Worm (Caenorhabditis elegans): ENCODE results near the gene K08D10.14.
"Not testable (repeated sequence)": the region's sequence is repeated elsewhere in the genome, so short reads cannot be mapped to it uniquely, and the experiment has no call there.

Gene K08D10.14

DNA sequence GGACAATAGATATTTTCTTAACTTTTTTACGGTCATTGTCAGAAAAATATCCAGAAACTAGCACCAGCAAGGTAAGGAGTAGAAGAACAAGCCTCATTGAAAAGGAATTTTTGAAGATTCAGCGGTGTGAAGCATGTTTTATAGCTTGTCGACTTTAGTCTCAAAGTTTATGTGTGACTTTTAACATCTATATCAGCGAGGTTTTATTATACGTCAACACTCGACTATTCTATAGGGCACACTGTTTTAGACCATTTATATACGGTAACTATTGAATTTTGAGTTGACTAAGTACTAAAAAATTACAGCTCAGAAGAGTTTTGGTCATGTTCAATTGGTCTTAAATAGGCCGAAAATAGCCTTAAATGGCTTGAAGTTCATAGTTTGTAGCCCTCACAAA is 13.4 kb upstream of the K08D10.14 start, which contains the start of gene F49F1.11:
Gene F49F1.11, minus strand, starts transcription at position 101 of the 400 bp plus-strand sequence.
- TF ChIP-seq ahr-1 (tag; optimal IDR thresholded peaks at IDR 0.05) (no peak), hlh-30 (tag; optimal IDR thresholded peaks at IDR 0.05; ENCODE audit: insufficient read depth) (no peak), nhr-232 (tag; optimal IDR thresholded peaks at IDR 0.05) (no peak), unc-55 (GFP tag; optimal IDR thresholded peaks at IDR 0.05) (no peak), zip-5 (tag; optimal IDR thresholded peaks at IDR 0.05) (no peak), ceh-48 (tag; optimal IDR thresholded peaks at IDR 0.05) (no peak), elt-2 (tag; optimal IDR thresholded peaks at IDR 0.05) (no peak), rnt-1 (tag; optimal IDR thresholded peaks at IDR 0.05) (no peak), ceh-22 (tag; optimal IDR thresholded peaks at IDR 0.05) (no peak), hlh-15 (tag; optimal IDR thresholded peaks at IDR 0.05) (no peak), elt-4 (tag; optimal IDR thresholded peaks at IDR 0.05) (no peak), unc-86 (tag; optimal IDR thresholded peaks at IDR 0.05) (no peak), C38D4.7 (GFP tag; optimal IDR thresholded peaks at IDR 0.05) (no peak), mec-3 (tag; optimal IDR thresholded peaks at IDR 0.05; ENCODE audit: borderline replicate concordance) (no peak), pros-1 (tag; optimal IDR thresholded peaks at IDR 0.05) (no peak), nhr-11 (tag; optimal IDR thresholded peaks at IDR 0.05) (no peak), ceh-45 (GFP tag; IDR thresholded peaks at IDR 0.05) (no peak), odd-2 (tag; optimal IDR thresholded peaks at IDR 0.05) (no peak), eyg-1 (tag; optimal IDR thresholded peaks at IDR 0.05) (no peak), madf-2 (tag; optimal IDR thresholded peaks at IDR 0.05) (no peak)

DNA sequence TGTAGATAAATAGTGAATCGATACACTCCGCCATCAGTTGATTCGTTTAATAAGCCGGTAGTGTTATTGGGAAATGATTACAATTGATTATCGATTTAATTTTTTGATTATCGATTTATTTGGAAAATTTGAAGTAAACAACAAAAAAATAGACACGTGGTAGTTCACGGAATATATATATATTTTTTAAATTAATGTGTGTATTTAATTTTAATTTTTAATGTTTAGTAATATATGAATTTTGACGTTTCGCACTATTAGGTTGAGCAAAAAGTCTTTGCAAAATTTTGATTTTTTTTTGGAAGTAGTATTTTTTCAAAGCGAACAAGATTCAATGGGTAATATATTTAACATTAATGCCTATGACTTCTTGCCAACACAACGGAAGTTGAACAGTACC is 11.8 kb upstream of the K08D10.14 start, which contains the start of gene F49F1.12:
Gene F49F1.12, minus strand, starts transcription at position 101 of the 400 bp plus-strand sequence.
- not testable (repeated sequence) for TF ChIP-seq ceh-30 (tag; optimal IDR thresholded peaks at IDR 0.05); ama-1 (optimal IDR thresholded peaks at IDR 0.05); ets-4 (tag; optimal IDR thresholded peaks at IDR 0.05)

DNA sequence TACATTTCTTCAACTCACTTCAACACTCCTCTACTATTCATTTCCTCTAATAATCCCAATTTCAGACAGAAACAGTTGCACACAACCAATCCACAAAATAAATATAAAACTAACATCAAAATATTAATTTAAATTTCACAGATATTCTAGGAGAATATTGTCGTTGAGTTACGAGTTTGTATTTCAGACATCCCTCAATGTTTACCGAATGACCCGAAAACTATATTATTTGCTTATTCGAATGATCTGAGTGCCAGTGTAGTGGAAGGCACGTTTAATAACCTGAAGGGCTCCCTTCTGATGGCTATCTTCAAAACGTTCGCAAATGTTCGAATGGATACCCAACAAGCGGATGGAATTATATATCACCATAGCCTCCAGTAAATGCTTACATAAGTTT is 10.0 kb upstream of the K08D10.14 start, which contains the start of gene R07C12.3:
Gene R07C12.3, plus strand, starts transcription at position 301 of the 400 bp plus-strand sequence.
- TF ChIP-seq ceh-34 (tag; optimal IDR thresholded peaks at IDR 0.05) (no peak), hlh-6 (tag; optimal IDR thresholded peaks at IDR 0.05) (no peak), unc-42 (tag; optimal IDR thresholded peaks at IDR 0.05) (no peak), Y22D7AL.16 (tag; optimal IDR thresholded peaks at IDR 0.05) (no peak), elt-4 (tag; optimal IDR thresholded peaks at IDR 0.05) (no peak), pha-4 (tag; optimal IDR thresholded peaks at IDR 0.05) (no peak), fax-1 (tag; optimal IDR thresholded peaks at IDR 0.05) (no peak), ttx-3 (tag; optimal IDR thresholded peaks at IDR 0.05) (no peak), F13H6.1 (tag; optimal IDR thresholded peaks at IDR 0.05) (no peak), npax-4 (tag; optimal IDR thresholded peaks at IDR 0.05) (no peak), K09A11.1 (tag; optimal IDR thresholded peaks at IDR 0.05; ENCODE audit: insufficient read depth) (no peak), pros-1 (tag; optimal IDR thresholded peaks at IDR 0.05) (no peak), che-1 (tag; optimal IDR thresholded peaks at IDR 0.05) (no peak), syd-9 (tag; optimal IDR thresholded peaks at IDR 0.05) (no peak), pag-3 (tag; optimal IDR thresholded peaks at IDR 0.05; ENCODE audit: borderline replicate concordance) (no peak), hlh-30 (tag; optimal IDR thresholded peaks at IDR 0.05; ENCODE audit: insufficient read depth) (no peak), hlh-8 (tag; optimal IDR thresholded peaks at IDR 0.05) (no peak), ama-1 (optimal IDR thresholded peaks at IDR 0.05) (no peak)

DNA sequence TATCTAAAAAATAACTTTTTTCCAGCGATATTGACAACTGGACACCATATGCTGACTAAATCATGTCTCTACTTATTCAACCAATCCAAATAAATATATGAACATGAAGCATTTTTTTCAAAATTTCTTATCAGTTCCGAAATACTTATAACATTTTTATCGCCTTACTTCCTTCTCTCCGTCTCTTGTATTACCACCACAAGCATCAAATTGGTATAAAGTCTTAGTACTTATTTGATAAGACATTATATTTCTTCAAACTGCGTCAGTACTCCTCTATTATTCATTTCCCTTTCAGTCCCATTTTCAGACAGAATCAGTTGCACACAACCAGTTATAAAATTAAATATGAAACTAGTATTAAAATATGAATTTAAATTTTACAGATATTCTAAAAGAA is 6.8 kb upstream of the K08D10.14 start:
- peak; percentile 47 for TF ChIP-seq elt-2 (tag; optimal IDR thresholded peaks at IDR 0.05)
- TF ChIP-seq ceh-24 (tag; optimal IDR thresholded peaks at IDR 0.05) = no peak

Data from whole organism, late embryonic.